Fruit fly (Drosophila melanogaster): Measurements from ENCODE around the gene CG12024.

The CG12024 gene

dm6 chr3L:1869719-1870118 is 12.8 kb downstream of the CG12024 start, which contains the start of gene CG13924:
CG13924 (plus strand) TSS chr3L:1870019.
- no peak for TF ChIP-seq Eip75B (GFP tag; optimal IDR thresholded peaks at IDR 0.05)
- TF ChIP-seq CG16779 (tag; optimal IDR thresholded peaks at IDR 0.05), result no peak
- no peak for TF ChIP-seq CG32006 (GFP tag; optimal IDR thresholded peaks at IDR 0.05)
- no peak for TF ChIP-seq svp (GFP tag)
- no peak for TF ChIP-seq Gug (GFP tag; IDR thresholded peaks at IDR 0.05)
- TF ChIP-seq Hr38 (GFP tag; optimal IDR thresholded peaks at IDR 0.05), result no peak
- no peak for TF ChIP-seq spab (GFP tag; optimal IDR thresholded peaks at IDR 0.05)
- TF ChIP-seq cyc (GFP tag; optimal IDR thresholded peaks at IDR 0.05), result no peak
- no peak for TF ChIP-seq Sox15 (GFP tag; optimal IDR thresholded peaks at IDR 0.05)
- no peak for TF ChIP-seq CG6276 (GFP tag; optimal IDR thresholded peaks at IDR 0.05)
- no peak for TF ChIP-seq eg (GFP tag; IDR thresholded peaks at IDR 0.05)
- TF ChIP-seq CG6854 (GFP tag; optimal IDR thresholded peaks at IDR 0.05), result no peak
- TF ChIP-seq CG6163 (GFP tag; IDR thresholded peaks at IDR 0.05), result no peak
- no peak for TF ChIP-seq CG15336 (GFP tag; IDR thresholded peaks at IDR 0.05)

- TF ChIP-seq Eip93F (GFP tag; optimal IDR thresholded peaks at IDR 0.05) (no peak), Hr38 (GFP tag; optimal IDR thresholded peaks at IDR 0.05) (no peak), vri (GFP tag; optimal IDR thresholded peaks at IDR 0.05) (no peak), pdm3 (GFP tag; optimal IDR thresholded peaks at IDR 0.05) (no peak), Hr39 (GFP tag; optimal IDR thresholded peaks at IDR 0.05) (peak; percentile 54), CG3919 (GFP tag; optimal IDR thresholded peaks at IDR 0.05) (no peak), OdsH (GFP tag; optimal IDR thresholded peaks at IDR 0.05) (no peak), cyc (GFP tag; optimal IDR thresholded peaks at IDR 0.05) (peak; percentile 71), lz (GFP tag; optimal IDR thresholded peaks at IDR 0.05) (peak; percentile 59), CG9139 (GFP tag; optimal IDR thresholded peaks at IDR 0.05) (no peak), CG32006 (GFP tag; optimal IDR thresholded peaks at IDR 0.05) (peak; percentile 60), dsx (GFP tag; optimal IDR thresholded peaks at IDR 0.05; ENCODE audit: poor library complexity, severe bottlenecking) (peak; percentile 45), Sox102F (GFP tag; optimal IDR thresholded peaks at IDR 0.05) (peak; percentile 59), CG3032 (tag; optimal IDR thresholded peaks at IDR 0.05) (peak; percentile 51), CG16779 (tag; optimal IDR thresholded peaks at IDR 0.05) (peak; percentile 19), Sox14 (GFP tag; optimal IDR thresholded peaks at IDR 0.05) (peak; percentile 75), CG11902 (GFP tag; optimal IDR thresholded peaks at IDR 0.05) (peak; percentile 7), CG1621 (tag; optimal IDR thresholded peaks at IDR 0.05) (peak; percentile 100), esn (GFP tag; optimal IDR thresholded peaks at IDR 0.05) (peak; percentile 69), CG6854 (GFP tag; optimal IDR thresholded peaks at IDR 0.05) (no peak), CG8319 (GFP tag; optimal IDR thresholded peaks at IDR 0.05) (peak; percentile 9), CG8632 (GFP tag; optimal IDR thresholded peaks at IDR 0.05) (peak; percentile 50), fd59A (GFP tag; optimal IDR thresholded peaks at IDR 0.05) (no peak), Sox15 (GFP tag; optimal IDR thresholded peaks at IDR 0.05) (peak; percentile 26), Lpt (GFP tag; optimal IDR thresholded peaks at IDR 0.05) (peak; percentile 31), CG7368 (GFP tag; optimal IDR thresholded peaks at IDR 0.05) (peak; percentile 52), CG6792 (GFP tag; optimal IDR thresholded peaks at IDR 0.05) (peak; percentile 58), CG4318 (GFP tag; optimal IDR thresholded peaks at IDR 0.05) (no peak), svp (GFP tag) (no peak), CG34406 (GFP tag; optimal IDR thresholded peaks at IDR 0.05) (peak; percentile 42), net (GFP tag; optimal IDR thresholded peaks at IDR 0.05) (peak; percentile 46), spab (GFP tag; optimal IDR thresholded peaks at IDR 0.05) (peak; percentile 40), Blimp-1 (GFP tag; optimal IDR thresholded peaks at IDR 0.05) (no peak), CG15336 (GFP tag; IDR thresholded peaks at IDR 0.05) (peak; percentile 76), fd85E (GFP tag; optimal IDR thresholded peaks at IDR 0.05) (no peak), ss (GFP tag; optimal IDR thresholded peaks at IDR 0.05) (no peak), CG10631 (GFP tag; optimal IDR thresholded peaks at IDR 0.05) (no peak), CG6808 (GFP tag; optimal IDR thresholded peaks at IDR 0.05) (no peak), salr (GFP tag; optimal IDR thresholded peaks at IDR 0.05) (peak in 1 of 2 experiments; percentile 22), CG6163 (GFP tag; IDR thresholded peaks at IDR 0.05) (peak; percentile 66; the same call in 1 of the 3 replicates), CG31627 (GFP tag; optimal IDR thresholded peaks at IDR 0.05) (peak; percentile 52), Met (GFP tag; optimal IDR thresholded peaks at IDR 0.05) (no peak), Eip78C (GFP tag) (peak; percentile 80), Eip75B (GFP tag; optimal IDR thresholded peaks at IDR 0.05) (no peak), achi (GFP tag; optimal IDR thresholded peaks at IDR 0.05) (peak; percentile 83), dac (GFP tag; optimal IDR thresholded peaks at IDR 0.05) (no peak)
Measured at dm6 chr3L:1876215-1876625, 19.3 kb downstream of the CG12024 start, which contains the start of gene dre4. dre4 (minus strand) TSS chr3L:1876312.

Measured in whole organism, prepupa.